Fruit fly (Drosophila melanogaster) whole organism, wandering third instar larva: Measurements from ENCODE around the gene obst-A.

ENCODE experiments used
- CG9705 ChIP-seq: fragments of 200-800 bp; sonication (Bioruptor generic); optimal IDR thresholded peaks from 2 replicates; lab custom pipeline; 2018; ENCODE audit warnings: missing biosample characterization, mild to moderate bottlenecking, missing genetic modification characterization
- CrebA ChIP-seq: fragments of 200-800 bp; sonication (Bioruptor generic); optimal IDR thresholded peaks from 2 replicates; lab custom pipeline; 2016; ENCODE audit warnings: missing biosample characterization, mild to moderate bottlenecking, missing genetic modification characterization, borderline replicate concordance
- GATAd ChIP-seq: sonication (Bioruptor generic); optimal IDR thresholded peaks from 2 replicates; lab custom pipeline; 2016; ENCODE audit warnings: missing biosample characterization, missing genetic modification characterization
- HLH106 ChIP-seq: fragments of 200-800 bp; optimal IDR thresholded peaks from 3 replicates; lab custom pipeline; 2019; ENCODE audit warnings: missing biosample characterization, mild to moderate bottlenecking, missing genetic modification characterization, moderate library complexity
- Hr83 ChIP-seq: fragments of 200-300 bp; sonication (Bioruptor generic); optimal IDR thresholded peaks from 2 replicates; lab custom pipeline; 2016; ENCODE audit warnings: missing biosample characterization, mild to moderate bottlenecking, missing genetic modification characterization, moderate library complexity; ENCODE audit not compliant: poor library complexity, severe bottlenecking
- Jra ChIP-seq: sonication (Bioruptor generic); optimal IDR thresholded peaks from 2 replicates; lab custom pipeline; 2016; ENCODE audit warnings: missing biosample characterization, missing genetic modification characterization
- Sp1 ChIP-seq: fragments of 200-800 bp; sonication (Bioruptor generic); optimal IDR thresholded peaks from 3 replicates; lab custom pipeline; 2019; ENCODE audit warnings: missing biosample characterization, mild to moderate bottlenecking, missing genetic modification characterization, moderate library complexity
- br ChIP-seq: fragments of 200-800 bp; sonication (Bioruptor generic); optimal IDR thresholded peaks from 2 replicates; lab custom pipeline; 2016; ENCODE audit warnings: missing biosample characterization, missing genetic modification characterization
- ey ChIP-seq: fragments of 200-800 bp; sonication (Bioruptor generic); optimal IDR thresholded peaks from 2 replicates; lab custom pipeline; 2016; ENCODE audit warnings: missing biosample characterization, missing genetic modification characterization
- lola ChIP-seq: fragments of >200 bp; optimal IDR thresholded peaks from 2 replicates; lab custom pipeline; 2017; ENCODE audit warnings: missing biosample characterization, missing genetic modification characterization
- pan ChIP-seq: fragments of >200 bp; optimal IDR thresholded peaks from 2 replicates; lab custom pipeline; 2017
- psq ChIP-seq: fragments of 200-800 bp; sonication (Bioruptor generic); optimal IDR thresholded peaks from 3 replicates; lab custom pipeline; 2017; ENCODE audit warnings: missing biosample characterization, mild to moderate bottlenecking, missing genetic modification characterization, moderate library complexity
- sv ChIP-seq: fragments of 200-800 bp; sonication (Bioruptor generic); optimal IDR thresholded peaks from 3 replicates; lab custom pipeline; 2016; ENCODE audit warnings: missing biosample characterization, missing genetic modification characterization
- woc ChIP-seq: sonication (Bioruptor generic); optimal IDR thresholded peaks from 2 replicates; lab custom pipeline; 2016; ENCODE audit warnings: missing biosample characterization, mild to moderate bottlenecking, missing genetic modification characterization

DNA sequence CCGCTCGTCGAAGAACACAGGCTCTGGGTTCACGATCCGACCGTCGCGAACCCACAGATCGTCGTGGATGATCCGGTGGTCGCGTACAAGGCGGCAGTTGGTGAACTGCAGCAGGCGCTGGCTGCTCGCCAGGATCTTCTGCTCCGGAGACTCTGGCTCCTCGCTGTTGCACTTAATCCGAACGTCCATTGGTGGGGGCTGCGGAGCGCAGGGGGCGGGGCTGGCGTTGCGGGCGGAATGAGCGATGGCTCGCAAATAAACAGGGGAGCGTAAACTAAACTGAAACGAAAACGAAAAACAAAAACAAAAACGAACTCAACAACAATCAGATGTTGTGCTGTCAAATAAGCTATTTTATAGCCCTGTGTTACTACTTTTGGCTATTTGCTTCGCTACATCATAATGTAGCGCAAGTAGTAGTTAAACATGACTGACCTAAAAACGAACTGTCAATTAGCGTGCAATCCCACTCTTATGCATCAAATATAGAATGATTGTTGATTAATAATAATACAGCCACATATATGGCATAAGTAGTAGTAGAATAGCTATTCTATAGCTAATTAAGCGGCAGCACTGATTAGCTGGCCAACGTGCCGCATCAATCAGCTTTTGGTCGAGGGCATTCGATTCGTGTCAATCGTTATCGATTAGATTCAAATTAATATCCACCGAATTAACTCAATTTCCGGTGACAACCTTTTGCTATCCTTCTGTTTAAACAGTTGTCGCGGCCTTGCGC is 17.4 kb downstream of the obst-A start, which contains the start of gene CG17065:
- TF ChIP-seq lola (GFP tag; lab: Kevin White, UChicago), result no peak
- peak; percentile 90 for TF ChIP-seq woc (GFP tag; lab: Kevin White, UChicago)
- TF ChIP-seq psq, result no peak
- TF ChIP-seq GATAd (GFP tag; lab: Kevin White, UChicago), result no peak
- TF ChIP-seq Jra (GFP tag; lab: Kevin White, UChicago), result no peak
- TF ChIP-seq sv, result peak; percentile 6
- TF ChIP-seq pan (lab: Kevin White, UChicago), result no peak
- TF ChIP-seq ey, result no peak
- TF ChIP-seq CrebA (GFP tag; lab: Kevin White, UChicago), result no peak
- peak; percentile 10 for TF ChIP-seq CG9705 (GFP tag; lab: Kevin White, UChicago)
- TF ChIP-seq Hr83, result no peak
- peak; percentile 55 for TF ChIP-seq HLH106 (tag; lab: Kevin White, UChicago)
- no peak for TF ChIP-seq br (GFP tag; lab: Kevin White, UChicago)
- TF ChIP-seq Sp1 (GFP tag; lab: Kevin White, UChicago), result peak; percentile 24
